Worm (Caenorhabditis elegans) whole organism, L1 larva: Measurements from ENCODE around the gene ZK180.7.

Experiments
- C34B4.2 ChIP-seq: sonication (generic microtip); optimal IDR thresholded peaks from 2 replicates; lab custom pipeline; 2017; ENCODE audit warnings: mild to moderate bottlenecking, missing genetic modification characterization, missing compliant biosample characterization
- F16B12.6 ChIP-seq: fragments of 150-350 bp; optimal IDR thresholded peaks from 2 replicates; lab custom pipeline; 2014; ENCODE audit warnings: missing biosample characterization, missing genetic modification characterization
- ceh-88 ChIP-seq: fragments of 200-800 bp; sonication (Bioruptor generic); IDR thresholded peaks from 2 replicates; pipeline ENCODE4 v1.3.6; 2022; ENCODE audit warnings: missing genetic modification characterization, missing compliant biosample characterization
- ceh-90 ChIP-seq: sonication (generic microtip); optimal IDR thresholded peaks from 2 replicates; lab custom pipeline; 2016; ENCODE audit warnings: missing genetic modification characterization, missing compliant biosample characterization
- efl-1 ChIP-seq, 4 experiments: fragments of 150-350 bp; optimal IDR thresholded peaks in 3 of 4; peaks in 1 of 4; 1 replicate in 1 of 4; 2 replicates in 3 of 4; lab custom pipeline; 2014; ENCODE audit warnings: missing biosample characterization in 2 of 4, missing genetic modification characterization in 2 of 4, missing genetic modification reagents in 2 of 4
- elt-2 ChIP-seq: sonication (generic microtip); optimal IDR thresholded peaks from 2 replicates; lab custom pipeline; 2016; ENCODE audit warnings: missing genetic modification characterization, mild to moderate bottlenecking, inconsistent platforms, missing compliant biosample characterization, missing genetic modification reagents
- fkh-10 ChIP-seq: sonication (generic microtip); optimal IDR thresholded peaks from 2 replicates; lab custom pipeline; 2017; ENCODE audit warnings: missing biosample characterization, missing genetic modification reagents, missing genetic modification characterization
- irx-1 ChIP-seq: sonication (generic microtip); optimal IDR thresholded peaks from 2 replicates; lab custom pipeline; 2016; ENCODE audit warnings: missing genetic modification characterization, missing compliant biosample characterization
- lin-35 ChIP-seq, 2 experiments: fragments of 150-350 bp; optimal IDR thresholded peaks; 2 replicates each; lab custom pipeline; 2014; ENCODE audit warnings: missing biosample characterization in 2 of 2, missing genetic modification characterization in 2 of 2, missing genetic modification reagents in 2 of 2
- lin-39 ChIP-seq: fragments of 150-350 bp; optimal IDR thresholded peaks from 2 replicates; lab custom pipeline; 2014; ENCODE audit warnings: missing biosample characterization, missing genetic modification reagents, missing genetic modification characterization
- lir-3 ChIP-seq: sonication (generic microtip); optimal IDR thresholded peaks from 2 replicates; lab custom pipeline; 2016; ENCODE audit warnings: mild to moderate bottlenecking, missing genetic modification characterization, moderate library complexity, missing compliant biosample characterization; ENCODE audit not compliant: poor library complexity
- mab-9 ChIP-seq: fragments of 200-800 bp; sonication (Bioruptor generic); IDR thresholded peaks from 2 replicates; pipeline ENCODE4 v1.3.6; 2022; ENCODE audit warnings: missing genetic modification reagents, missing genetic modification characterization, missing compliant biosample characterization
- nhr-19 ChIP-seq: fragments of 200-800 bp; sonication (Bioruptor generic); conservative IDR thresholded peaks from 2 replicates; pipeline ENCODE4 v1.3.6; 2022; ENCODE audit warnings: missing genetic modification characterization, missing compliant biosample characterization
- pag-3 ChIP-seq: sonication (generic microtip); optimal IDR thresholded peaks from 2 replicates; lab custom pipeline; 2017; ENCODE audit warnings: missing genetic modification characterization, mild to moderate bottlenecking, missing compliant biosample characterization, antibody characterized with exemption, borderline replicate concordance; ENCODE audit not compliant: insufficient read depth
- unc-130 ChIP-seq: fragments of 150-350 bp; optimal IDR thresholded peaks from 2 replicates; lab custom pipeline; 2017; ENCODE audit warnings: missing biosample characterization, missing genetic modification characterization, inconsistent platforms
- vab-15 ChIP-seq: sonication (generic microtip); optimal IDR thresholded peaks from 2 replicates; lab custom pipeline; 2017; ENCODE audit warnings: missing genotype, mild to moderate bottlenecking, missing genetic modification characterization, missing compliant biosample characterization

The ZK180.7 gene

ce11 chrIV:4541195-4541594, 50.9 kb downstream of the ZK180.7 start:
- TF ChIP-seq vab-15, result no peak
- TF ChIP-seq efl-1 (optimal IDR thresholded peaks at IDR 0.05; lab: Kevin White, UChicago), result no peak
- peak in 1 of 2 experiments; percentile 69 for TF ChIP-seq efl-1 (GFP tag; optimal IDR thresholded peaks at IDR 0.05 in 1 of 2; lab: Kevin White, UChicago)
- TF ChIP-seq F16B12.6 (tag; lab: Kevin White, UChicago), result no peak
- TF ChIP-seq pag-3 (tag; lab: Kevin White, UChicago), result no peak
- TF ChIP-seq unc-130 (tag; lab: Kevin White, UChicago), result no peak
- TF ChIP-seq C34B4.2 (tag; lab: Kevin White, UChicago), result no peak
- TF ChIP-seq ceh-88 (GFP tag; lab: Robert Waterston, UW), result no peak
- TF ChIP-seq, all 84 proteins: peak for 1

- no peak for TF ChIP-seq lin-39 (tag; lab: Kevin White, UChicago)
- TF ChIP-seq lir-3 (tag; lab: Kevin White, UChicago), result no peak
- no peak for TF ChIP-seq nhr-19 (GFP tag; lab: Robert Waterston, UW)
- no peak for TF ChIP-seq ceh-90 (tag; lab: Kevin White, UChicago)
- no peak for TF ChIP-seq vab-15
Measured at ce11 chrIV:4542972-4543371, 52.6 kb downstream of the ZK180.7 start.

- TF ChIP-seq elt-2 (tag; lab: Kevin White, UChicago) (peak; percentile 51), fkh-10 (GFP tag; lab: Kevin White, UChicago) (no peak), efl-1 (optimal IDR thresholded peaks at IDR 0.05; lab: Kevin White, UChicago) (no peak), efl-1 (GFP tag; optimal IDR thresholded peaks at IDR 0.05 in 1 of 2; lab: Kevin White, UChicago) (peak in 1 of 2 experiments; percentile 6), lin-35 (GFP tag; optimal IDR thresholded peaks at IDR 0.05; lab: Kevin White, UChicago) (peak in 1 of 2 experiments; percentile 22), mab-9 (GFP tag; lab: Robert Waterston, UW) (no peak), irx-1 (tag; lab: Kevin White, UChicago) (no peak)
Measured at ce11 chrIV:4544215-4544614, 53.9 kb downstream of the ZK180.7 start.
